Fruit fly (Drosophila melanogaster): Measurements from ENCODE around the gene spidey.

dm6 chrX:7874094-7874493 is 34.6 kb upstream of the spidey start, which contains the start of gene Ir7c:
- TF ChIP-seq h (optimal IDR thresholded peaks at IDR 0.05) (no peak), Sin3A (optimal IDR thresholded peaks at IDR 0.05) (no peak)

Data from Kc167 (cell line).